Fruit fly (Drosophila melanogaster) S2 (cell line): ENCODE measurements around the gene CG43145.

Experiments
- CG8478 ChIP-seq: fragments of >200 bp; optimal IDR thresholded peaks from 2 replicates; lab custom pipeline; 2018
- CTCF ChIP-seq, 2 experiments: fragments of >200 bp; optimal IDR thresholded peaks; 2 replicates each; lab custom pipeline; 2018

dm6 chr2L:3700374-3700773 is 1.3 kb upstream of the CG43145 start, which contains the start of gene Sfp24C1:
- TF ChIP-seq CG8478 (lab: Kevin White, UChicago) (no peak), CTCF (optimal IDR thresholded peaks at IDR 0.05; lab: Kevin White, UChicago) (no peak)
